Fruit fly (Drosophila melanogaster) ovary, adult (tissue): ENCODE data around the gene Mob3.
A peak's percentile ranks its signal among the peaks of the same experiment; 100 is the strongest.

Experiments
- CG17801 ChIP-seq: fragments of 200-800 bp; optimal IDR thresholded peaks from 2 replicates; lab custom pipeline; 2019; ENCODE audit warnings: missing biosample characterization, mild to moderate bottlenecking, missing genetic modification characterization, moderate library complexity; ENCODE audit not compliant: partially characterized antibody

The Mob3 gene

DNA sequence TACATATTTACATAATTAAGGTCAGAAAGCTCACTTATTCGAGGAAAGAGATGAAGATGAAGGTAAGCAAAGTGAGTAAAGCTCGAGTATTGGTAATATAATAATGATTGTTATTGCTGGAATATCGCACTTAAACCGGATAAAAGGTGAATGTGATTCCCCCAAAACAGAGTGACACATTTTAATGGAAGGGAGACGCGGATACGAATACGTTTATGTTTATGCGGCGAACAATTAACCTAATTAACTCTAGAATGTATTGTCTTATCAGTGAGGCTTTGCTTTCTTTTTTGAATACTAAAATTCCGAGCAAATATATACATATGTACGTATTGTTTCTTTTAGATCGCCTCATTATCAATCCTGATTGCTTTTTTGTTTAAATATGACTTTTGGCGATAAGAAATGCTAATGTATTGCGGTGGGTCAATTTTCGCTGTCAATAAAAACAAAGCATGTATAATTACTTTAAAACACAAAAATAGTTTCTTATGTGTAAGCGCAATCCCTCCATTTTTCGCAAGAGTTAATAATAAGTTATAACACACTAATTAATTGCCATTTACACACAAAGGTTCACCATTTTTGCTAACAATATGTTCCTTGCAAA lies 40.5 kb downstream of the Mob3 start:
- TF ChIP-seq CG17801 (GFP tag; lab: Kevin White, UChicago), result no peak

DNA sequence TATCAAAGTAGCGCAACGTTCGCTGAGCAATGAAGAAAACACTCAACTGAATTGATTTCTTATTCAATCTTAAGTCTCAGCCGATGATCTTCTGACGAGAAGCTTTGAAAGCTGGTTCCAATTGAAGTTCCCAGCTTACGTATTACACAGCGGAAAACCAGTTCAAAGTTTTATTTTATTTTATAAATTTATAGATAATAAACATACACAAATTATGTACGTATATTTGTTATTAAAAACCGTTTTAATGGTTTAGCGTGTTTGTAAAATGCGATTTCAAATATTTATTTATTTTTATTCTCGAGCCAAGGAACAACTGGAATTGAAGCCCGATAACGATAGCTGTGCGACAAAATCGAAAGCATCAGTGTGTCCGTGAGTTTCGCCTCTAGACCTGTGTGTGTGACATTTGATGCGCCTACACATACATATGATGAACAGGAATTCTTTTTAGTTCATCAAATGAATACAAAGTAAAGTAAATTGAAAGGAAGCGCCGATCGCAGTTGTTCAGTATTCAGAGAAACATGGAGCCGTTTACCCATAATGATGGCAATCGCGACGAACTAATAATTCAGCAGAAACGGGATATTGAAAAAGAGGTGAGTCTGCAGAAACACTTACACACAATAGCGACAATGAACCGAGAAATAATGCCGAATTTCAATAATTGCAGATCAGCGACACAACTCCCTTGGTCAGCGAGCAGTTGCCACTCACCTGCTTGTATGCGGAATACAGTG lies 41.6 kb downstream of the Mob3 start, which contains the start of the genes CG5390 and CG4968:
Gene CG5390, minus strand, starts transcription at position 77 of the 743 bp plus-strand sequence.
Gene CG4968, plus strand, starts transcription at position 405 of the 743 bp plus-strand sequence.
- TF ChIP-seq CG17801 (GFP tag; lab: Kevin White, UChicago), result peak; percentile 87

DNA sequence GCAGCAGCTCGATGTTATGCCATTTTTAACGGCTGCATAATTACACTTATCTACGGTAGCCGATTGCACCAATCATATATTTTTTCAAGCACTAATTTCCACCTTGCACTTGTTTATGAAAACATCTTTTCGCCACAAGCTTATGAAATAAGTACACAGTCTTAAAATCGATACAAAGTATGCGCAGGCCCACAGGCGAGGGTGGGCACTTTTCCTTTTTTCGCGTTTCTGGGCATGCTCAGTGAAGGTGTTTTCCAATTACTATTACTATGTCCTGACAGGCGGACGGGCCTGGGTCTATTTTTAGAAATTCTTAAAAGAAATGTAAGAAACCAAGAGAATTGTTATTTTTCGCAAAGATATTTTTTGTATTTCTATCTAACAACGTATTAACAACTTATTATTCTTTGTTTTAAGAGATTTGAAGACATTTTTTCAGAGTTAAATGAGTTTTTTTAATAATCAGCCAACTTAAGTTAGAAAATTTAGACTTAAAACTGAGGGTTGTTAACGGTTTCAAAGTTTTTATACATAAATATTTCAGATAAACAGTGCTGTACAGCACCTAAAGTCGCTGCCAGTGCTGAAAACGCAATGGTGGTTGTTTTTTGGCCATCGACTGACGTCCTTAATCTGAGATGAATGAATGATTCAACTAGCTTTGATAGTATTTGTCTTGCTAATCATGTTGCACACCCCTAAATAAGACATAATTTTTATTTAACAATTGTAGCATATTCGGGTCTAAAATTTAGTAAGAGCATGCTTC lies 45.7 kb downstream of the Mob3 start, which contains the start of gene Cdk5alpha:
Gene Cdk5alpha, minus strand, starts transcription at position 343 of the 769 bp plus-strand sequence.
- no peak for TF ChIP-seq CG17801 (GFP tag; lab: Kevin White, UChicago)

DNA sequence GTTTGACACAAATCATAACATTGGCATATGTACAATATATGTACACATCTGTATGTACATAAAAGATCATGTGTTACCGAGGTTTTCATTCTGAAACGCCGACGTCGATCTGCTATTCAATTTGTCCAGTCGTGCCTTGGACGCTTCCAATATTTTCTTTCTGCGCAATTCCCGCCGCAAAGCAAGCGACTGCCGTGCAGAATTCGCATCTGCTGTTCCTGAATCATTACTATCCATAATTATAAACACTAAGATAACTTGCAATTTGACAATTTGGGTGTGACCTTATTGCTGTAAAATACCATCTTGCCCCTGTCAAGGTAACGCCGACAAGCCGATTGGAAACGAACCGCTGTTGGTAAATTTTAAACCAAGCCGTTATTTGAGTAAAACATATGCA lies 46.7 kb downstream of the Mob3 start:
- no peak for TF ChIP-seq CG17801 (GFP tag; lab: Kevin White, UChicago)

DNA sequence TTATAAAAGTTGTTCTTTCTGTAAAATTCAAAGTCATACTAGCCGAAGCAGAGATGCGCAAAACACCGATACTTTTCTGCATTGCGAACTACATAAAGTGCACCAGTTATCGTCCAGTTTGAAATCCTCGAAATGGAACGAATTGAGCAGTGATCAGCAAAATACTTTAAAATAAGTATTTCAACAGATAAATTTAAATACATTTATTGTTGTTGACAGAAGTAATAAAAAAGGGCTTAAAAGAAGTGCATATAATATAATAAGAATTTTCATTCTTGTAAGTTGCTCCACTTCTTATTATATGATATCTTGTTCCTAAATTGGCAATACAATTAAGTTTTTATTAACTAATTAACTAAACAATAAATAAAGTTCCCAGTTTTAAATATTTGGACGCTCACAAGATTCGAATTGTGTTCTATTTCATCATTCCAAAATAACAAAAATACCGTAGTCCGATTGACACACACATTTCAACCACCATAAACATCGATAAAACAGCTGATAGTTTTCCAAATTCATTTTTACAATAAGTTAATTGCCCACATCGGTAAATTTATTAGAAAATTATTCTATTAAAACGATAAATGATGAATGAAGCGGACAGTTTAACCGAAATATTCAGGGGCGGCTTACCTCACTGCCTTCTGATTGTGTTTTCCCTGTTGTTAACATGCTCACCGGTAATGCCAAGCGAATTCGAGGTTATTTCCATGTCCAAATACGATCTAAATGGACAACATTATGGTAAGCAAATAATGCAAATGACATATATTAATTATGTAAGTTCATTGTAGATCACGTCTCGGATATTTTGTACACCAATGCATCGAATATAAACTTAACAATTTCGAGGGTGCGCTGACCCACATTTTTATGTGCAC lies 49.4 kb downstream of the Mob3 start, which contains the start of the genes Usp14 and CG4972:
Gene Usp14, minus strand, starts transcription at position 70 of the 884 bp plus-strand sequence.
Gene CG4972, plus strand, starts transcription at position 466 of the 884 bp plus-strand sequence.
- TF ChIP-seq CG17801 (GFP tag; lab: Kevin White, UChicago), result no peak

DNA sequence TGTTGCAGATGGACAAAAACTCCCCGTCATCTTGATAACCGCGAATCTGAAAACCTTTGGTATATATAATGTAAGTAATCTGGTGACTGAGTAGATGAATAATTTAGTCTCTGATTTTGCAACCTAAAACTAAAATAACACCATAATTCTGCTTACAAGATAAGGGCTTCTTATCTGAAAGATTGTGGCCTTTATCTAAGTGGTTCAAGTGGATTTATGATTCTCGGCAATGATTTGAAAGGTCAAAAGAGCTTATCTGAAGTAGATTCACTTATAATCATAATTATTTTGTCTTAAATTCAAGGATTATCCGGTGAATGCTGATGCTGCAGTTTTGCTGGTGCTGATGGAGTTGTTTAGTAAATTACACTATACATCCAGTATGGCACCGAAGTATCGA lies 50.8 kb downstream of the Mob3 start:
- no peak for TF ChIP-seq CG17801 (GFP tag; lab: Kevin White, UChicago)
